Fruit fly (Drosophila melanogaster): ENCODE measurements around the gene CG34296.

- no peak for TF ChIP-seq esn (GFP tag; optimal IDR thresholded peaks at IDR 0.05)
- no peak for TF ChIP-seq achi (GFP tag; optimal IDR thresholded peaks at IDR 0.05)
- TF ChIP-seq Sox102F (GFP tag; optimal IDR thresholded peaks at IDR 0.05) = no peak
- TF ChIP-seq pdm3 (GFP tag; optimal IDR thresholded peaks at IDR 0.05) = no peak
Measured at dm6 chr3R:29689211-29689610, 33.1 kb upstream of the CG34296 start, which contains the start of gene Obp99c.
